Worm (Caenorhabditis elegans): ENCODE data around the gene ocam-1.

- TF ChIP-seq unc-98 (GFP tag; IDR thresholded peaks at IDR 0.05) (no peak), rnt-1 (tag; optimal IDR thresholded peaks at IDR 0.05) (no peak), zag-1 (tag; optimal IDR thresholded peaks at IDR 0.05) (no peak), lin-35 (GFP tag; optimal IDR thresholded peaks at IDR 0.05) (peak in 1 of 2 experiments; percentile 52), grh-1 (GFP tag; IDR thresholded peaks at IDR 0.05) (no peak), lin-39 (tag; optimal IDR thresholded peaks at IDR 0.05) (no peak), ztf-4 (tag; optimal IDR thresholded peaks at IDR 0.05) (no peak), efl-3 (GFP tag; optimal IDR thresholded peaks at IDR 0.05) (no peak), aha-1 (tag; optimal IDR thresholded peaks at IDR 0.05) (no peak), elt-2 (tag; optimal IDR thresholded peaks at IDR 0.05) (peak; percentile 78), fkh-10 (GFP tag; optimal IDR thresholded peaks at IDR 0.05) (no peak), unc-86 (tag; optimal IDR thresholded peaks at IDR 0.05) (no peak)
Measured at ce11 chrV:14212813-14213212, 45.3 kb upstream of the ocam-1 start.
